Worm (Caenorhabditis elegans): ENCODE measurements around the gene C15H11.11.

C15H11.11 gene

ce11 chrV:14366487-14366962 lies 48.8 kb upstream of the C15H11.11 start (continued):
- TF ChIP-seq daf-19 (GFP tag; conservative IDR thresholded peaks at IDR 0.05): no peak
- TF ChIP-seq ceh-28 (tag; optimal IDR thresholded peaks at IDR 0.05): no peak
- no peak for TF ChIP-seq lin-29 (GFP tag; IDR thresholded peaks at IDR 0.05)
- TF ChIP-seq T20F7.1 (GFP tag; optimal IDR thresholded peaks at IDR 0.05): no peak
- no peak for TF ChIP-seq ceh-62 (tag; optimal IDR thresholded peaks at IDR 0.05)
- no peak for TF ChIP-seq snpc-1.2 (GFP tag; IDR thresholded peaks at IDR 0.05)
- TF ChIP-seq dpl-1 (GFP tag; optimal IDR thresholded peaks at IDR 0.05): peak; percentile 44
- no peak for TF ChIP-seq skn-1 (tag; optimal IDR thresholded peaks at IDR 0.05)
- no peak for TF ChIP-seq madf-5 (GFP tag; IDR thresholded peaks at IDR 0.05)
- TF ChIP-seq snpc-4 (tag; optimal IDR thresholded peaks at IDR 0.05): no peak
- TF ChIP-seq attf-4 (tag; optimal IDR thresholded peaks at IDR 0.05): peak; percentile 45
- peak; percentile 63 for TF ChIP-seq nhr-102 (tag; optimal IDR thresholded peaks at IDR 0.05)
- TF ChIP-seq daf-8 (GFP tag; IDR thresholded peaks at IDR 0.05): no peak
- no peak for TF ChIP-seq zfp-2 (tag; optimal IDR thresholded peaks at IDR 0.05)
- TF ChIP-seq nhr-28 (tag; optimal IDR thresholded peaks at IDR 0.05): peak; percentile 78
- no peak for TF ChIP-seq mdt-29 (GFP tag; IDR thresholded peaks at IDR 0.05)
- peak; percentile 99 for TF ChIP-seq madf-9 (GFP tag; conservative IDR thresholded peaks at IDR 0.05)
- TF ChIP-seq mxl-2 (GFP tag; conservative IDR thresholded peaks at IDR 0.05): no peak
- TF ChIP-seq lsy-2 (tag; optimal IDR thresholded peaks at IDR 0.05): peak; percentile 65 to 79
- TF ChIP-seq ceh-44 (GFP tag; IDR thresholded peaks at IDR 0.05): peak; percentile 21; the same call in 1 of the 2 replicates
- peak; percentile 45 for TF ChIP-seq lir-3 (tag; optimal IDR thresholded peaks at IDR 0.05)
- TF ChIP-seq sdz-12 (GFP tag; optimal IDR thresholded peaks at IDR 0.05): no peak
- TF ChIP-seq ama-1 (optimal IDR thresholded peaks at IDR 0.05): no peak
- no peak for TF ChIP-seq nhr-237 (tag; optimal IDR thresholded peaks at IDR 0.05)
- no peak for TF ChIP-seq ceh-82 (tag; optimal IDR thresholded peaks at IDR 0.05)
- TF ChIP-seq ceh-32 (tag; optimal IDR thresholded peaks at IDR 0.05; ENCODE audit: poor library complexity): peak; percentile 65
- TF ChIP-seq unc-130 (GFP tag; optimal IDR thresholded peaks at IDR 0.05): no peak
- peak; percentile 55 for TF ChIP-seq lin-38 (GFP tag; IDR thresholded peaks at IDR 0.05)
- TF ChIP-seq ztf-7 (tag; optimal IDR thresholded peaks at IDR 0.05): no peak
- TF ChIP-seq egl-43 (GFP tag; IDR thresholded peaks at IDR 0.05): peak; percentile 80
- no peak for TF ChIP-seq lin-15B (tag; optimal IDR thresholded peaks at IDR 0.05)
- TF ChIP-seq F49E8.2 (tag; optimal IDR thresholded peaks at IDR 0.05; ENCODE audit: borderline replicate concordance): no peak
- TF ChIP-seq zfp-3 (GFP tag; conservative IDR thresholded peaks at IDR 0.05): no peak
- peak; percentile 33 for TF ChIP-seq lin-13 (GFP tag; optimal IDR thresholded peaks at IDR 0.05)
- TF ChIP-seq lin-39 (tag; optimal IDR thresholded peaks at IDR 0.05): no peak
- TF ChIP-seq F37D6.2 (tag; optimal IDR thresholded peaks at IDR 0.05): peak; percentile 87
- no peak for TF ChIP-seq fos-1 (tag; optimal IDR thresholded peaks at IDR 0.05)
- peak; percentile 52 for TF ChIP-seq fkh-10 (GFP tag; optimal IDR thresholded peaks at IDR 0.05)
- TF ChIP-seq dmd-8 (GFP tag; IDR thresholded peaks at IDR 0.05): no peak
- TF ChIP-seq nhr-11 (tag; optimal IDR thresholded peaks at IDR 0.05): peak; percentile 64
- TF ChIP-seq ctbp-1 (GFP tag; IDR thresholded peaks at IDR 0.05): peak; percentile 90
- no peak for TF ChIP-seq Y75B8A.6 (GFP tag; IDR thresholded peaks at IDR 0.05)
- peak; percentile 70 for TF ChIP-seq spr-1 (tag; optimal IDR thresholded peaks at IDR 0.05)
- TF ChIP-seq F26F4.8 (GFP tag; conservative IDR thresholded peaks at IDR 0.05): no peak
- peak; percentile 81 for TF ChIP-seq dve-1 (tag; optimal IDR thresholded peaks at IDR 0.05; ENCODE audit: insufficient read depth)
- peak; percentile 81 for TF ChIP-seq nhr-10 (tag; optimal IDR thresholded peaks at IDR 0.05)
- TF ChIP-seq unc-62 (GFP tag; optimal IDR thresholded peaks at IDR 0.05 in 1 of 2): peak in 1 of 2 experiments; percentile 52
- TF ChIP-seq unc-62 (tag; optimal IDR thresholded peaks at IDR 0.05): no peak
- peak; percentile 91 for TF ChIP-seq hlh-30 (tag; optimal IDR thresholded peaks at IDR 0.05; ENCODE audit: insufficient read depth)
- TF ChIP-seq Y48G9A.11 (GFP tag; IDR thresholded peaks at IDR 0.05): no peak
- no peak for TF ChIP-seq nhr-111 (GFP tag; optimal IDR thresholded peaks at IDR 0.05)
- TF ChIP-seq gei-8 (GFP tag; optimal IDR thresholded peaks at IDR 0.05): no peak

All from whole organism, L4 larva.